Fruit fly (Drosophila melanogaster) S2 (cell line): ENCODE data around the gene CG6843.

ENCODE experiments used
- CG8478 ChIP-seq: fragments of >200 bp; optimal IDR thresholded peaks from 2 replicates; lab custom pipeline; 2018
- CTCF ChIP-seq, 2 experiments: fragments of >200 bp; optimal IDR thresholded peaks; 2 replicates each; lab custom pipeline; 2018

dm6 chr3L:18881613-18882012 is 19.8 kb upstream of the CG6843 start:
- TF ChIP-seq CTCF (optimal IDR thresholded peaks at IDR 0.05; lab: Kevin White, UChicago) (no peak), CG8478 (lab: Kevin White, UChicago) (no peak)
